Fruit fly (Drosophila melanogaster) whole organism, embryonic: ENCODE measurements around the gene CG7484.

ENCODE experiments used
- Abd-B ChIP-seq: fragments of 200-800 bp; sonication (Bioruptor generic); optimal IDR thresholded peaks from 2 replicates; lab custom pipeline; 2018; ENCODE audit warnings: missing biosample characterization, mild to moderate bottlenecking, missing genetic modification characterization, moderate library complexity
- Atf-2 ChIP-seq: fragments of 200-800 bp; sonication (Bioruptor generic); optimal IDR thresholded peaks from 2 replicates; lab custom pipeline; 2016; ENCODE audit warnings: missing biosample characterization, missing genetic modification characterization
- CG10462 ChIP-seq: fragments of 200-800 bp; sonication (Bioruptor generic); optimal IDR thresholded peaks from 2 replicates; lab custom pipeline; 2016; ENCODE audit warnings: missing biosample characterization, missing genetic modification characterization
- CG10959 ChIP-seq: fragments of 200-800 bp; sonication (Bioruptor generic); IDR thresholded peaks from 2 replicates; pipeline ENCODE4 v1.3.6; 2022; ENCODE audit warnings: missing biosample characterization, missing genetic modification characterization
- CG11093 ChIP-seq: fragments of 200-800 bp; sonication (Bioruptor generic); IDR thresholded peaks from 3 replicates; pipeline ENCODE4 v1.3.6; 2022; ENCODE audit warnings: missing biosample characterization, missing genetic modification characterization
- CG11695 ChIP-seq: fragments of 200-800 bp; sonication (Bioruptor generic); IDR thresholded peaks from 3 replicates; pipeline ENCODE4 v1.3.6; 2022; ENCODE audit warnings: missing biosample characterization, missing genetic modification characterization
- CG12071 ChIP-seq: fragments of 200-800 bp; sonication (Bioruptor generic); optimal IDR thresholded peaks from 3 replicates; lab custom pipeline; 2018; ENCODE audit warnings: missing biosample characterization, mild to moderate bottlenecking, missing genetic modification characterization
- CG12155 ChIP-seq: fragments of 200-800 bp; sonication (Bioruptor generic); optimal IDR thresholded peaks from 3 replicates; lab custom pipeline; 2016; ENCODE audit warnings: missing biosample characterization, missing genetic modification characterization
- CG12219 ChIP-seq: fragments of 200-800 bp; sonication (Bioruptor generic); optimal IDR thresholded peaks from 3 replicates; lab custom pipeline; 2018; ENCODE audit warnings: missing biosample characterization, mild to moderate bottlenecking, missing genetic modification characterization
- CG13775 ChIP-seq: fragments of 200-800 bp; sonication (Bioruptor generic); optimal IDR thresholded peaks from 3 replicates; lab custom pipeline; 2017; ENCODE audit warnings: missing biosample characterization, mild to moderate bottlenecking, missing genetic modification characterization
- CG14441 ChIP-seq: fragments of 200-800 bp; sonication (Bioruptor generic); IDR thresholded peaks from 2 replicates; pipeline ENCODE4 v1.3.6; 2022; ENCODE audit warnings: missing biosample characterization, missing genetic modification characterization
- CG15601 ChIP-seq: fragments of 200-800 bp; sonication (Bioruptor generic); optimal IDR thresholded peaks from 3 replicates; lab custom pipeline; 2019; ENCODE audit warnings: missing biosample characterization, mild to moderate bottlenecking, missing genetic modification characterization, moderate library complexity
- CG1603 ChIP-seq: fragments of 200-800 bp; sonication (Bioruptor generic); optimal IDR thresholded peaks from 2 replicates; lab custom pipeline; 2019; ENCODE audit warnings: missing biosample characterization, mild to moderate bottlenecking, missing genetic modification characterization, moderate library complexity
- CG1792 ChIP-seq: fragments of 200-800 bp; sonication (Bioruptor generic); optimal IDR thresholded peaks from 2 replicates; lab custom pipeline; 2016; ENCODE audit warnings: missing biosample characterization, missing genetic modification characterization
- CG3065 ChIP-seq: fragments of 200-800 bp; sonication (Bioruptor generic); optimal IDR thresholded peaks from 2 replicates; lab custom pipeline; 2016; ENCODE audit warnings: missing biosample characterization, missing genetic modification characterization
- CG31365 ChIP-seq: fragments of 200-800 bp; sonication (Bioruptor generic); optimal IDR thresholded peaks from 2 replicates; lab custom pipeline; 2018; ENCODE audit warnings: missing biosample characterization, mild to moderate bottlenecking, missing genetic modification characterization
- CG32532 ChIP-seq: fragments of 200-800 bp; sonication (Bioruptor generic); IDR thresholded peaks from 2 replicates; pipeline ENCODE4 v1.3.6; 2022; ENCODE audit warnings: missing biosample characterization, missing genetic modification characterization
- CG3838 ChIP-seq: fragments of 200-800 bp; sonication (Bioruptor generic); optimal IDR thresholded peaks from 3 replicates; lab custom pipeline; 2016; ENCODE audit warnings: missing biosample characterization, missing genetic modification characterization
- CG6175 ChIP-seq: fragments of 200-800 bp; sonication (Bioruptor generic); IDR thresholded peaks from 3 replicates; pipeline ENCODE4 v1.3.6; 2022; ENCODE audit warnings: missing biosample characterization, missing genetic modification characterization
- CG7987 ChIP-seq: fragments of 200-800 bp; sonication (Bioruptor generic); optimal IDR thresholded peaks from 2 replicates; lab custom pipeline; 2018; ENCODE audit warnings: missing biosample characterization, mild to moderate bottlenecking, missing genetic modification characterization, moderate library complexity
- CG8089 ChIP-seq: fragments of 200-800 bp; sonication (Bioruptor generic); optimal IDR thresholded peaks from 3 replicates; lab custom pipeline; 2016; ENCODE audit warnings: missing biosample characterization, missing genetic modification characterization
- CG9215 ChIP-seq: fragments of 200-800 bp; sonication (Bioruptor generic); IDR thresholded peaks from 2 replicates; pipeline ENCODE4 v1.3.6; 2022; ENCODE audit warnings: missing biosample characterization, missing genetic modification characterization
- D19A ChIP-seq: fragments of 200-800 bp; optimal IDR thresholded peaks from 3 replicates; lab custom pipeline; 2019; ENCODE audit warnings: missing biosample characterization, mild to moderate bottlenecking, missing genetic modification characterization, moderate library complexity
- Nf-YC ChIP-seq: fragments of 200-800 bp; optimal IDR thresholded peaks from 3 replicates; lab custom pipeline; 2019; ENCODE audit warnings: missing biosample characterization, mild to moderate bottlenecking, missing genetic modification characterization, moderate library complexity
- Pdp1 ChIP-seq, 2 experiments: fragments of 200-800 bp; sonication (Bioruptor generic); optimal IDR thresholded peaks; 3 replicates each; lab custom pipeline; 2016; ENCODE audit warnings: missing biosample characterization in 2 of 2, missing genetic modification characterization in 2 of 2, mild to moderate bottlenecking in 1 of 2, moderate library complexity in 1 of 2
- Ravus ChIP-seq: fragments of 200-800 bp; sonication (Bioruptor generic); IDR thresholded peaks from 2 replicates; pipeline ENCODE4 v1.3.6; 2022; ENCODE audit warnings: missing biosample characterization, missing genetic modification characterization
- Rfx ChIP-seq: fragments of 200-800 bp; sonication (Bioruptor generic); IDR thresholded peaks from 2 replicates; pipeline ENCODE4 v1.3.6; 2022; ENCODE audit warnings: missing biosample characterization, missing genetic modification characterization
- Xbp1 ChIP-seq: fragments of 200-800 bp; sonication (Bioruptor generic); optimal IDR thresholded peaks from 3 replicates; lab custom pipeline; 2016; ENCODE audit warnings: missing biosample characterization, mild to moderate bottlenecking, missing genetic modification characterization
- ato ChIP-seq: fragments of 200-800 bp; sonication (Bioruptor generic); IDR thresholded peaks from 2 replicates; pipeline ENCODE4 v1.3.6; 2022; ENCODE audit warnings: missing biosample characterization, missing genetic modification characterization; ENCODE audit not compliant: partially characterized antibody
- cad ChIP-seq: fragments of >200 bp; optimal IDR thresholded peaks from 2 replicates; lab custom pipeline; 2017; ENCODE audit warnings: missing biosample characterization, missing genetic modification characterization
- crc ChIP-seq: fragments of 200-800 bp; sonication (Bioruptor generic); optimal IDR thresholded peaks from 2 replicates; lab custom pipeline; 2016; ENCODE audit warnings: missing biosample characterization, missing genetic modification characterization
- fd3F ChIP-seq: fragments of 200-800 bp; sonication (Bioruptor generic); optimal IDR thresholded peaks from 2 replicates; lab custom pipeline; 2018; ENCODE audit warnings: missing biosample characterization, mild to moderate bottlenecking, missing genetic modification characterization, moderate library complexity
- ftz-f1 ChIP-seq: fragments of 200-800 bp; sonication (Bioruptor generic); optimal IDR thresholded peaks from 2 replicates; lab custom pipeline; 2016; ENCODE audit warnings: missing biosample characterization, missing genetic modification characterization
- gcm ChIP-seq: fragments of 200-800 bp; sonication (Bioruptor generic); optimal IDR thresholded peaks from 2 replicates; lab custom pipeline; 2019; ENCODE audit warnings: missing biosample characterization, mild to moderate bottlenecking, missing genetic modification characterization, moderate library complexity
- gro ChIP-seq: fragments of 200-800 bp; sonication (Bioruptor generic); optimal IDR thresholded peaks from 2 replicates; lab custom pipeline; 2016; ENCODE audit warnings: missing biosample characterization, missing genetic modification characterization
- gt ChIP-seq: fragments of 200-800 bp; sonication (Bioruptor generic); IDR thresholded peaks from 2 replicates; pipeline ENCODE4 v1.3.6; 2022; ENCODE audit warnings: missing biosample characterization, missing genetic modification characterization
- ind ChIP-seq: fragments of 200-800 bp; sonication (Bioruptor generic); optimal IDR thresholded peaks from 3 replicates; lab custom pipeline; 2016; ENCODE audit warnings: missing biosample characterization, missing genetic modification characterization
- insv ChIP-seq, 2 experiments: fragments of 200-800 bp; sonication (Bioruptor generic); optimal IDR thresholded peaks; 3 replicates each; lab custom pipeline; 2016 to 2018; ENCODE audit warnings: missing biosample characterization in 2 of 2, missing genetic modification characterization in 2 of 2
- lilli ChIP-seq: fragments of 200-800 bp; sonication (Bioruptor generic); optimal IDR thresholded peaks from 3 replicates; lab custom pipeline; 2016; ENCODE audit warnings: missing biosample characterization, missing genetic modification characterization
- lov ChIP-seq, 2 experiments: fragments of 200-800 bp in 1 of 2; fragments of >200 bp in 1 of 2; sonication (Bioruptor generic) in 1 of 2; IDR thresholded peaks in 1 of 2; optimal IDR thresholded peaks in 1 of 2; 2 replicates in 1 of 2; 3 replicates in 1 of 2; pipeline versions ENCODE4 v1.3.6 to Lab custom; 2017 to 2022; ENCODE audit warnings: missing biosample characterization in 1 of 2, missing genetic modification characterization in 1 of 2
- mld ChIP-seq: fragments of 200-800 bp; sonication (Bioruptor generic); IDR thresholded peaks from 3 replicates; pipeline ENCODE4 v1.3.6; 2022; ENCODE audit warnings: missing biosample characterization, missing genetic modification characterization; ENCODE audit not compliant: partially characterized antibody
- phol ChIP-seq: fragments of 200-800 bp; sonication (Bioruptor generic); optimal IDR thresholded peaks from 3 replicates; lab custom pipeline; 2018; ENCODE audit warnings: missing biosample characterization, mild to moderate bottlenecking, missing genetic modification characterization, moderate library complexity
- psq ChIP-seq: fragments of 200-800 bp; sonication (Bioruptor generic); optimal IDR thresholded peaks from 2 replicates; lab custom pipeline; 2017; ENCODE audit warnings: missing biosample characterization, missing genetic modification characterization
- run ChIP-seq: fragments of 200-800 bp; sonication (Bioruptor generic); optimal IDR thresholded peaks from 3 replicates; lab custom pipeline; 2018; ENCODE audit warnings: missing biosample characterization, mild to moderate bottlenecking, missing genetic modification characterization
- sens ChIP-seq: fragments of 200-800 bp; sonication (Bioruptor generic); peaks from one replicate; lab custom pipeline; 2016; ENCODE audit warnings: missing biosample characterization, missing genetic modification characterization
- slou ChIP-seq: fragments of 200-800 bp; sonication (Bioruptor generic); optimal IDR thresholded peaks from 3 replicates; lab custom pipeline; 2016; ENCODE audit warnings: missing biosample characterization, missing genetic modification characterization
- sqz ChIP-seq: fragments of 200-800 bp; sonication (Bioruptor generic); optimal IDR thresholded peaks from 3 replicates; lab custom pipeline; 2018; ENCODE audit warnings: missing biosample characterization, mild to moderate bottlenecking, missing genetic modification characterization
- sr ChIP-seq: fragments of 200-800 bp; sonication (Bioruptor generic); IDR thresholded peaks from 3 replicates; pipeline ENCODE4 v1.3.6; 2022; ENCODE audit warnings: missing biosample characterization, missing genetic modification characterization
- sug ChIP-seq: fragments of 200-800 bp; optimal IDR thresholded peaks from 2 replicates; lab custom pipeline; 2019; ENCODE audit warnings: missing biosample characterization, mild to moderate bottlenecking, missing genetic modification characterization, moderate library complexity
- ttk ChIP-seq: fragments of 200-800 bp; sonication (Bioruptor generic); IDR thresholded peaks from 2 replicates; pipeline ENCODE4 v2.1.2; 2022; ENCODE audit warnings: missing biosample characterization, missing genetic modification characterization
- zfh1 ChIP-seq: fragments of 200-800 bp; sonication (Bioruptor generic); IDR thresholded peaks from 3 replicates; pipeline ENCODE4 v1.3.6; 2022; ENCODE audit warnings: missing biosample characterization, missing genetic modification characterization

The CG7484 gene

DNA sequence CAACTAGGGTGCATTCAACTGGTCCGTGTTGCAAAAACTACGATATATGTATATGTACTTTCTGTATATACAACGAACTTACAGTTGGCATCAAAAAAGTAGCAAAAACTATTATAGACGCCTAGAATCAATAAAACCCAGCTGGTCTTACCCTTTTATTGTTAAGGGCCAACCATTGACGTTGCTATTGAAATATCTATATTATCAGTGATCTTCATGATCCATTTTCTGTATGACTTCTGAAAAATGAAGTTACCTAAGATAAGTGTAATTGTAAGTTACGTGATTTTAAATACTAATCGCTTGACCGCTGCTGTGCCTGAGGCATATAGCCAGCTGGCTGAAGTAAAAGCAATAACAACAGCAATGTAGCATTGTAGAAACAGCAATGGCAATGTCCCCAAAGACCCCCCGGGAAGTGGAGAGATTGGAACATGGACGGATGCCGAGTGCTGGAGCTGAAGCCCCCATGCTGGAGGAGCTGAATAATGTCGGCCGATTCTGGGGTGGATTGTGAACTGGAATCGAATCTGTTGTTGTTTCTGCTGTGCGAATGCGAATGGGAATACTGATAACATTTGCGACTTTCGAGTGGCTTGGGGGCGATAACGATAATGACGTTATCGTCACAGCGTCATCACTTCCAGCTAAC lies 3.4 kb downstream of the CG7484 start (continued):
- no peak for TF ChIP-seq CG14441 (GFP tag; lab: Robert Waterston, UW)
- TF ChIP-seq Abd-B (GFP tag; lab: Kevin White, UChicago), result no peak
- TF ChIP-seq Atf-2 (GFP tag; lab: Kevin White, UChicago), result no peak
- TF ChIP-seq Rfx (GFP tag; lab: Robert Waterston, UW), result 0 out of 2 replicates have a peak, but pooled peaks have one; percentile 4
- no peak for TF ChIP-seq CG10462
- TF ChIP-seq ttk (GFP tag; lab: Robert Waterston, UW), result no peak
- TF ChIP-seq D19A (tag; lab: Kevin White, UChicago), result peak; percentile 56
- no peak for TF ChIP-seq slou (GFP tag; lab: Kevin White, UChicago)
- TF ChIP-seq CG1792, result no peak
- no peak for TF ChIP-seq CG7987 (GFP tag; lab: Kevin White, UChicago)
- no peak for TF ChIP-seq CG12071 (GFP tag; lab: Kevin White, UChicago)
- no peak for TF ChIP-seq CG13775 (GFP tag; lab: Kevin White, UChicago)
- TF ChIP-seq CG6175 (GFP tag; lab: Robert Waterston, UW), result no peak
- TF ChIP-seq Ravus (GFP tag; lab: Robert Waterston, UW), result no peak
- no peak for TF ChIP-seq lov (optimal IDR thresholded peaks at IDR 0.05; lab: Kevin White, UChicago)
- TF ChIP-seq lov (GFP tag; IDR thresholded peaks at IDR 0.05; lab: Robert Waterston, UW), result no peak
- 0 out of 3 replicates have a peak, but pooled peaks have one; percentile 42 for TF ChIP-seq CG11695 (GFP tag; lab: Robert Waterston, UW)
- TF ChIP-seq phol (tag; lab: Kevin White, UChicago), result peak; percentile 52
- TF ChIP-seq cad (GFP tag; lab: Kevin White, UChicago), result no peak
- TF ChIP-seq sqz (GFP tag; lab: Kevin White, UChicago), result no peak
- TF ChIP-seq ftz-f1 (GFP tag; lab: Kevin White, UChicago), result no peak
- TF ChIP-seq CG32532 (GFP tag; lab: Robert Waterston, UW), result no peak
- TF ChIP-seq zfh1, result 0 out of 3 replicates have a peak, but pooled peaks have one; percentile 35
- peak; percentile 43 for TF ChIP-seq lilli (GFP tag; lab: Kevin White, UChicago)
- TF ChIP-seq CG9215 (GFP tag; lab: Robert Waterston, UW), result no peak
- peak; percentile 6 for TF ChIP-seq CG12155 (GFP tag; lab: Kevin White, UChicago)
- peak; percentile 17 for TF ChIP-seq CG12219
- TF ChIP-seq ato, result no peak
- TF ChIP-seq CG3838 (GFP tag; lab: Kevin White, UChicago), result no peak
- peak; percentile 26 for TF ChIP-seq Xbp1
- TF ChIP-seq mld (GFP tag; lab: Robert Waterston, UW), result no peak
- TF ChIP-seq sr (GFP tag; lab: Robert Waterston, UW), result no peak
- TF ChIP-seq sug (tag; lab: Kevin White, UChicago), result peak; percentile 95
- no peak for TF ChIP-seq gt
- TF ChIP-seq CG31365 (tag; lab: Kevin White, UChicago), result no peak
- TF ChIP-seq gcm, result peak; percentile 32
- no peak for TF ChIP-seq CG10959
- no peak for TF ChIP-seq run (tag; lab: Kevin White, UChicago)
- no peak for TF ChIP-seq psq (GFP tag; lab: Kevin White, UChicago)
- TF ChIP-seq insv (GFP tag; optimal IDR thresholded peaks at IDR 0.05; lab: Kevin White, UChicago), result no peak
- no peak for TF ChIP-seq CG8089 (GFP tag; lab: Kevin White, UChicago)
- peak; percentile 82 for TF ChIP-seq sens (GFP tag; lab: Kevin White, UChicago)
- peak; percentile 14 for TF ChIP-seq fd3F (GFP tag; lab: Kevin White, UChicago)
- TF ChIP-seq CG1603 (tag; lab: Kevin White, UChicago), result peak; percentile 24
- TF ChIP-seq CG3065 (GFP tag; lab: Kevin White, UChicago), result no peak
- TF ChIP-seq CG11093 (GFP tag; lab: Robert Waterston, UW), result no peak
- TF ChIP-seq ind (GFP tag; lab: Kevin White, UChicago), result peak; percentile 36
- no peak for TF ChIP-seq Nf-YC
- peak; percentile 8 for TF ChIP-seq crc (GFP tag; lab: Kevin White, UChicago)
- peak; percentile 3 to 35 for TF ChIP-seq Pdp1 (GFP tag; optimal IDR thresholded peaks at IDR 0.05; lab: Kevin White, UChicago)
- TF ChIP-seq CG15601 (tag; lab: Kevin White, UChicago), result peak; percentile 10
- TF ChIP-seq gro (GFP tag; lab: Kevin White, UChicago), result no peak
